Fruit fly (Drosophila melanogaster) whole organism, embryonic: ENCODE results near the gene Hs2st.

Experiments used
- Aef1 ChIP-seq: fragments of 200-800 bp; sonication (Bioruptor generic); IDR thresholded peaks from 3 replicates; pipeline ENCODE4 v1.3.6; 2022; ENCODE audit warnings: missing biosample characterization, missing genetic modification characterization
- CG10267 ChIP-seq: fragments of 200-800 bp; sonication (Bioruptor generic); optimal IDR thresholded peaks from 2 replicates; lab custom pipeline; 2018; ENCODE audit warnings: missing biosample characterization, mild to moderate bottlenecking, missing genetic modification characterization, moderate library complexity
- CG10654 ChIP-seq: fragments of 200-800 bp; sonication (Bioruptor generic); optimal IDR thresholded peaks from 2 replicates; lab custom pipeline; 2016; ENCODE audit warnings: missing biosample characterization, missing genetic modification characterization
- CG12744 ChIP-seq: fragments of 200-800 bp; sonication (Bioruptor generic); optimal IDR thresholded peaks from 2 replicates; lab custom pipeline; 2016; ENCODE audit warnings: missing biosample characterization, missing genetic modification characterization
- CG14014 ChIP-seq: fragments of 200-800 bp; sonication (Bioruptor generic); IDR thresholded peaks from 2 replicates; pipeline ENCODE4 v1.3.6; 2022; ENCODE audit warnings: missing biosample characterization, missing genetic modification characterization
- CG14050 ChIP-seq: fragments of 200-800 bp; sonication (Bioruptor generic); IDR thresholded peaks from 3 replicates; pipeline ENCODE4 v1.3.6; 2022; ENCODE audit warnings: missing biosample characterization, missing genetic modification characterization
- CG17359 ChIP-seq: fragments of 200-800 bp; sonication (Bioruptor generic); optimal IDR thresholded peaks from 3 replicates; lab custom pipeline; 2018; ENCODE audit warnings: missing biosample characterization, mild to moderate bottlenecking, missing genetic modification characterization, moderate library complexity
- CG17612 ChIP-seq: fragments of 200-800 bp; sonication (Bioruptor generic); IDR thresholded peaks from 2 replicates; pipeline ENCODE4 v1.3.6; 2022; ENCODE audit warnings: missing biosample characterization, missing genetic modification characterization
- CG31224 ChIP-seq: fragments of 200-800 bp; sonication (Bioruptor generic); IDR thresholded peaks from 2 replicates; pipeline ENCODE4 v1.3.6; 2022; ENCODE audit warnings: missing biosample characterization, missing genetic modification characterization
- CG32767 ChIP-seq: fragments of 200-800 bp; sonication (Bioruptor generic); IDR thresholded peaks from 2 replicates; pipeline ENCODE4 v1.3.6; 2022; ENCODE audit warnings: missing biosample characterization, missing genetic modification characterization
- CG32772 ChIP-seq: fragments of 200-800 bp; sonication (Bioruptor generic); IDR thresholded peaks from 2 replicates; pipeline ENCODE4 v1.3.6; 2022; ENCODE audit warnings: missing biosample characterization, missing genetic modification characterization
- CG34422 ChIP-seq: fragments of 200-800 bp; sonication (Bioruptor generic); IDR thresholded peaks from 3 replicates; pipeline ENCODE4 v1.3.6; 2022; ENCODE audit warnings: missing biosample characterization, missing genetic modification characterization
- CG6254 ChIP-seq: fragments of 200-800 bp; sonication (Bioruptor generic); optimal IDR thresholded peaks from 3 replicates; lab custom pipeline; 2017; ENCODE audit warnings: mild to moderate bottlenecking, missing biosample characterization, missing genetic modification reagents, missing genetic modification characterization
- CG6765 ChIP-seq: fragments of 200-800 bp; sonication (Bioruptor generic); optimal IDR thresholded peaks from 3 replicates; lab custom pipeline; 2017; ENCODE audit warnings: missing biosample characterization, mild to moderate bottlenecking, missing genetic modification characterization
- CG6854 ChIP-seq: fragments of 200-800 bp; sonication (Bioruptor generic); optimal IDR thresholded peaks from 3 replicates; lab custom pipeline; 2017; ENCODE audit warnings: missing biosample characterization, mild to moderate bottlenecking, missing genetic modification characterization
- CG7963 ChIP-seq: fragments of 200-800 bp; sonication (Bioruptor generic); IDR thresholded peaks from 3 replicates; pipeline ENCODE4 v1.3.6; 2022; ENCODE audit warnings: missing biosample characterization, missing genetic modification characterization; ENCODE audit not compliant: partially characterized antibody
- CHES-1-like ChIP-seq: fragments of 200-800 bp; sonication (Bioruptor generic); optimal IDR thresholded peaks from 2 replicates; lab custom pipeline; 2016; ENCODE audit warnings: missing biosample characterization, missing genetic modification characterization
- CrebB ChIP-seq: fragments of 200-800 bp; sonication (Bioruptor generic); optimal IDR thresholded peaks from 3 replicates; lab custom pipeline; 2018; ENCODE audit warnings: missing biosample characterization, mild to moderate bottlenecking, missing genetic modification characterization
- D19B ChIP-seq: fragments of 200-800 bp; sonication (Bioruptor generic); optimal IDR thresholded peaks from 2 replicates; lab custom pipeline; 2017; ENCODE audit warnings: missing biosample characterization, mild to moderate bottlenecking, missing genetic modification characterization
- Dbx ChIP-seq: fragments of 200-800 bp; sonication (Bioruptor generic); IDR thresholded peaks from 3 replicates; pipeline ENCODE4 v1.3.6; 2022; ENCODE audit warnings: missing biosample characterization, missing genetic modification characterization
- Dfd ChIP-seq, 2 experiments: fragments of >200 bp; optimal IDR thresholded peaks; 2 replicates each; lab custom pipeline; 2017; ENCODE audit warnings: missing biosample characterization in 2 of 2, missing genetic modification characterization in 2 of 2
- E2f1 ChIP-seq: fragments of 200-800 bp; sonication (Bioruptor generic); IDR thresholded peaks from 2 replicates; pipeline ENCODE4 v1.3.6; 2022; ENCODE audit warnings: missing biosample characterization, missing genetic modification characterization
- HHEX ChIP-seq: fragments of 200-800 bp; sonication (Bioruptor generic); optimal IDR thresholded peaks from 3 replicates; lab custom pipeline; 2017; ENCODE audit warnings: missing biosample characterization, mild to moderate bottlenecking, missing genetic modification characterization, missing genetic modification reagents
- HmgZ ChIP-seq: fragments of 200-800 bp; sonication (Bioruptor generic); optimal IDR thresholded peaks from 2 replicates; lab custom pipeline; 2018; ENCODE audit warnings: missing biosample characterization, mild to moderate bottlenecking, missing genetic modification characterization
- Hr39 ChIP-seq: fragments of >200 bp; optimal IDR thresholded peaks from 2 replicates; lab custom pipeline; 2017
- MBD-R2 ChIP-seq: fragments of 200-800 bp; sonication (Bioruptor generic); IDR thresholded peaks from 2 replicates; pipeline ENCODE4 v1.3.6; 2022; ENCODE audit warnings: missing biosample characterization, missing genetic modification characterization
- MESR4 ChIP-seq: fragments of 200-800 bp; sonication (Bioruptor generic); optimal IDR thresholded peaks from 2 replicates; lab custom pipeline; 2018; ENCODE audit warnings: missing biosample characterization, mild to moderate bottlenecking, missing genetic modification characterization, moderate library complexity
- Myb ChIP-seq: fragments of 200-800 bp; sonication (Bioruptor generic); optimal IDR thresholded peaks from 2 replicates; lab custom pipeline; 2016; ENCODE audit warnings: missing biosample characterization, missing genetic modification characterization
- NC2α ChIP-seq: fragments of 200-800 bp; sonication (Bioruptor generic); optimal IDR thresholded peaks from 2 replicates; lab custom pipeline; 2016; ENCODE audit warnings: missing biosample characterization, missing genetic modification characterization
- NC2β ChIP-seq: fragments of 200-800 bp; sonication (Bioruptor generic); optimal IDR thresholded peaks from 2 replicates; lab custom pipeline; 2016; ENCODE audit warnings: missing biosample characterization, missing genetic modification characterization
- Sox100B ChIP-seq: fragments of 200-800 bp; sonication (Bioruptor generic); optimal IDR thresholded peaks from 3 replicates; lab custom pipeline; 2018; ENCODE audit warnings: missing biosample characterization, mild to moderate bottlenecking, missing genetic modification characterization
- Sry-δ ChIP-seq: fragments of 200-800 bp; sonication (Bioruptor generic); optimal IDR thresholded peaks from 2 replicates; lab custom pipeline; 2016; ENCODE audit warnings: missing biosample characterization, missing genetic modification characterization
- Taf1 ChIP-seq: fragments of 200-800 bp; sonication (Bioruptor generic); IDR thresholded peaks from 2 replicates; pipeline ENCODE4 v1.3.6; 2022; ENCODE audit warnings: missing biosample characterization, missing genetic modification characterization
- cg ChIP-seq: fragments of 200-800 bp; sonication (Bioruptor generic); optimal IDR thresholded peaks from 3 replicates; lab custom pipeline; 2019; ENCODE audit warnings: missing biosample characterization, mild to moderate bottlenecking, missing genetic modification characterization, moderate library complexity
- da ChIP-seq: fragments of 200-800 bp; sonication (Bioruptor generic); optimal IDR thresholded peaks from 2 replicates; lab custom pipeline; 2016; ENCODE audit warnings: missing biosample characterization, missing genetic modification characterization
- ewg ChIP-seq: fragments of 200-800 bp; sonication (Bioruptor generic); optimal IDR thresholded peaks from 3 replicates; lab custom pipeline; 2017; ENCODE audit warnings: mild to moderate bottlenecking, missing biosample characterization, missing genetic modification reagents, missing genetic modification characterization
- gcm ChIP-seq: fragments of 200-800 bp; sonication (Bioruptor generic); optimal IDR thresholded peaks from 2 replicates; lab custom pipeline; 2019; ENCODE audit warnings: missing biosample characterization, mild to moderate bottlenecking, missing genetic modification characterization, moderate library complexity
- gro ChIP-seq: fragments of 200-800 bp; sonication (Bioruptor generic); optimal IDR thresholded peaks from 2 replicates; lab custom pipeline; 2016; ENCODE audit warnings: missing biosample characterization, missing genetic modification characterization
- jigr1 ChIP-seq: fragments of 200-800 bp; sonication (Bioruptor generic); IDR thresholded peaks from 3 replicates; pipeline ENCODE4 v1.3.6; 2022; ENCODE audit warnings: missing biosample characterization, missing genetic modification characterization
- jumu ChIP-seq: fragments of 200-800 bp; sonication (Bioruptor generic); optimal IDR thresholded peaks from 3 replicates; lab custom pipeline; 2016; ENCODE audit warnings: missing biosample characterization, missing genetic modification characterization
- kah ChIP-seq: fragments of 200-800 bp; sonication (Bioruptor generic); optimal IDR thresholded peaks from 2 replicates; lab custom pipeline; 2018; ENCODE audit warnings: missing biosample characterization, mild to moderate bottlenecking, missing genetic modification characterization
- lilli ChIP-seq: fragments of 200-800 bp; sonication (Bioruptor generic); optimal IDR thresholded peaks from 3 replicates; lab custom pipeline; 2016; ENCODE audit warnings: missing biosample characterization, missing genetic modification characterization
- pho ChIP-seq: fragments of 200-800 bp; sonication (Bioruptor generic); optimal IDR thresholded peaks from 2 replicates; lab custom pipeline; 2016; ENCODE audit warnings: missing biosample characterization, missing genetic modification characterization
- row ChIP-seq: fragments of 200-800 bp; sonication (Bioruptor generic); IDR thresholded peaks from 3 replicates; pipeline ENCODE4 v1.3.6; 2022; ENCODE audit warnings: missing biosample characterization, missing genetic modification characterization
- salm ChIP-seq: fragments of 200-800 bp; sonication (Bioruptor generic); optimal IDR thresholded peaks from 2 replicates; lab custom pipeline; 2018; ENCODE audit warnings: missing biosample characterization, mild to moderate bottlenecking, missing genetic modification characterization
- so ChIP-seq: fragments of 200-800 bp; sonication (Bioruptor generic); IDR thresholded peaks from 3 replicates; pipeline ENCODE4 v1.3.6; 2022; ENCODE audit warnings: missing biosample characterization, missing genetic modification characterization
- stwl ChIP-seq: fragments of 200-800 bp; sonication (Bioruptor generic); optimal IDR thresholded peaks from 3 replicates; lab custom pipeline; 2018; ENCODE audit warnings: missing biosample characterization, mild to moderate bottlenecking, missing genetic modification characterization, moderate library complexity
- sug ChIP-seq: fragments of 200-800 bp; optimal IDR thresholded peaks from 2 replicates; lab custom pipeline; 2019; ENCODE audit warnings: missing biosample characterization, mild to moderate bottlenecking, missing genetic modification characterization, moderate library complexity
- tio ChIP-seq: fragments of 200-800 bp; sonication (Bioruptor generic); optimal IDR thresholded peaks from 2 replicates; lab custom pipeline; 2017; ENCODE audit warnings: missing biosample characterization, missing genetic modification characterization, inconsistent platforms
- vvl ChIP-seq: fragments of 200-800 bp; sonication (Bioruptor generic); IDR thresholded peaks from 2 replicates; pipeline ENCODE4 v1.3.6; 2022; ENCODE audit warnings: missing biosample characterization, missing genetic modification characterization

Hs2st gene

DNA sequence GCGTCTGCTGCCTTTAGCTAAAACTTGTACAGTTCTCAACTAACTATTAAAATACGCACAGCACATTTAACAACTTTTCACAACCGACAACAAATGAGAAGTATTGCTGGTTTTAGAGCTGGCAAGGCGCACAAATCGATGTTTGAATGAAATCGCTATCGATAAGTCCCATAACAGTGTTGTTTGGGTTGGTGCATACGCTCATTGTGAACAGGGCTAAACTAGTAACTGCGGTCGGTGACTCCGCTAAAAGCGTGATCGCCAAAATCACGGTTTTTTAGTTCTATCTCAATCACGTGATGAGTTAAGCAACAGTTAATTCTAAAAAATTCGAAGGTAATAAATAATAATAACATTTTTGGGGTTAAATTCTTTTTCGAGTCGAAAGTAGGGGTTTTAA lies 8.8 kb upstream of the Hs2st start, which contains the start of gene Top2 (continued):
- TF ChIP-seq tio (GFP tag; lab: Kevin White, UChicago) (no peak), pho (GFP tag; lab: Kevin White, UChicago) (peak; percentile 55), so (GFP tag; lab: Robert Waterston, UW) (no peak; the same call in 2 of the 3 replicates), MBD-R2 (GFP tag; lab: Robert Waterston, UW) (peak; percentile 89), CG31224 (no peak), CG17612 (GFP tag; lab: Robert Waterston, UW) (no peak), Taf1 (GFP tag; lab: Robert Waterston, UW) (no peak), CG6254 (GFP tag; lab: Kevin White, UChicago) (no peak), da (GFP tag; lab: Kevin White, UChicago) (no peak), CG10654 (peak; percentile 5), Myb (peak; percentile 89), CG12744 (GFP tag; lab: Kevin White, UChicago) (no peak), Aef1 (GFP tag; lab: Robert Waterston, UW) (peak; percentile 39), MESR4 (GFP tag; lab: Kevin White, UChicago) (peak; percentile 47), HmgZ (tag; lab: Kevin White, UChicago) (peak; percentile 84), Sry-δ (GFP tag; lab: Kevin White, UChicago) (peak; percentile 98), kah (GFP tag; lab: Kevin White, UChicago) (no peak), CHES-1-like (GFP tag; lab: Kevin White, UChicago) (peak; percentile 67), gcm (GFP tag; lab: Kevin White, UChicago) (no peak), stwl (tag; lab: Kevin White, UChicago) (peak; percentile 89), Sox100B (no peak), salm (tag; lab: Kevin White, UChicago) (no peak), CG7963 (GFP tag; lab: Robert Waterston, UW) (peak; percentile 85), Hr39 (lab: Kevin White, UChicago) (no peak), NC2α (GFP tag; lab: Kevin White, UChicago) (no peak), CG32767 (GFP tag; lab: Robert Waterston, UW) (peak; percentile 47; the same call in 1 of the 2 replicates), CG6765 (no peak), jigr1 (GFP tag; lab: Robert Waterston, UW) (no peak)
- TF ChIP-seq, all 482 proteins: peak for 207

dm6 chr2L:19452535-19453317 lies 8.2 kb upstream of the Hs2st start:
- TF ChIP-seq NC2β (GFP tag; lab: Kevin White, UChicago) = no peak
- no peak for TF ChIP-seq HHEX (GFP tag; lab: Kevin White, UChicago)
- no peak for TF ChIP-seq CG10267 (tag; lab: Kevin White, UChicago)
- no peak; the same call in 2 of the 3 replicates for TF ChIP-seq CG14050 (GFP tag; lab: Robert Waterston, UW)
- TF ChIP-seq sug (tag; lab: Kevin White, UChicago) = no peak
- TF ChIP-seq lilli (GFP tag; lab: Kevin White, UChicago) = peak; percentile 40
- TF ChIP-seq CG17359 (tag; lab: Kevin White, UChicago) = peak; percentile 41
- TF ChIP-seq CG34422 (GFP tag; lab: Robert Waterston, UW) = peak; percentile 96; the same call in 2 of the 3 replicates
- peak; percentile 36; the same call in 1 of the 3 replicates for TF ChIP-seq Dbx (GFP tag; lab: Robert Waterston, UW)
- peak; percentile 36; the same call in 1 of the 2 replicates for TF ChIP-seq CG32772
- no peak for TF ChIP-seq CrebB (tag; lab: Kevin White, UChicago)
- no peak for TF ChIP-seq D19B
- TF ChIP-seq jumu (GFP tag; lab: Kevin White, UChicago) = peak; percentile 35
- peak; percentile 87 for TF ChIP-seq ewg (GFP tag; lab: Kevin White, UChicago)
- 0 out of 2 replicates have a peak, but pooled peaks have one; percentile 30 for TF ChIP-seq vvl (GFP tag; lab: Robert Waterston, UW)
- TF ChIP-seq Dfd (GFP tag; optimal IDR thresholded peaks at IDR 0.05; lab: Kevin White, UChicago) = no peak
- TF ChIP-seq CG14014 (GFP tag; lab: Robert Waterston, UW) = 0 out of 2 replicates have a peak, but pooled peaks have one; percentile 42
- 0 out of 2 replicates have a peak, but pooled peaks have one; percentile 33 for TF ChIP-seq E2f1
- peak; percentile 8 for TF ChIP-seq gro
- TF ChIP-seq cg = peak; percentile 85
- peak; percentile 73 for TF ChIP-seq row (GFP tag; lab: Robert Waterston, UW)
- no peak for TF ChIP-seq CG6854 (GFP tag; lab: Kevin White, UChicago)
